Fruit fly (Drosophila melanogaster): Measurements from ENCODE around the gene RpL28.
A peak's percentile ranks its signal among the peaks of the same experiment; 100 is the strongest.

dm6 chr3L:3198447-3199402 is 24.0 kb downstream of the RpL28 start, which contains the start of the genes CG32276 and gry:
- TF ChIP-seq usp (GFP tag; optimal IDR thresholded peaks at IDR 0.05) (no peak), foxo (GFP tag; optimal IDR thresholded peaks at IDR 0.05) (peak in 1 of 2 experiments; percentile 90), psq (GFP tag; optimal IDR thresholded peaks at IDR 0.05) (peak; percentile 62), HLH106 (tag; optimal IDR thresholded peaks at IDR 0.05) (peak; percentile 79), lola (GFP tag; optimal IDR thresholded peaks at IDR 0.05) (no peak), Hnf4 (GFP tag; optimal IDR thresholded peaks at IDR 0.05) (no peak)
